Fruit fly (Drosophila melanogaster): ENCODE data around the gene CG7550.
A peak's percentile ranks its signal among the peaks of the same experiment; 100 is the strongest.

CG7550 gene

dm6 chr3L:8116809-8117208, 7.5 kb downstream of the CG7550 start:
- TF ChIP-seq dsf (GFP tag; optimal IDR thresholded peaks at IDR 0.05; ENCODE audit: borderline replicate concordance), result no peak
- TF ChIP-seq woc (GFP tag; optimal IDR thresholded peaks at IDR 0.05), result no peak
- no peak for TF ChIP-seq N (GFP tag; optimal IDR thresholded peaks at IDR 0.05)
- no peak for TF ChIP-seq Sp1 (GFP tag; optimal IDR thresholded peaks at IDR 0.05)

dm6 chr3L:8115864-8116528, 8.3 kb downstream of the CG7550 start, which contains the start of the genes Arp3 and msk:
Arp3 (minus strand) TSS chr3L:8115902.
msk (plus strand) TSS chr3L:8116179.
- TF ChIP-seq Mio (GFP tag; optimal IDR thresholded peaks at IDR 0.05), result peak; percentile 2
- TF ChIP-seq h (GFP tag; optimal IDR thresholded peaks at IDR 0.05), result peak; percentile 87
- no peak for TF ChIP-seq CrebA (GFP tag; optimal IDR thresholded peaks at IDR 0.05; ENCODE audit: borderline replicate concordance)
- peak; percentile 84 for TF ChIP-seq Hnf4 (GFP tag; optimal IDR thresholded peaks at IDR 0.05)
- TF ChIP-seq Jra (GFP tag; optimal IDR thresholded peaks at IDR 0.05), result peak; percentile 87
- no peak for TF ChIP-seq woc (GFP tag; optimal IDR thresholded peaks at IDR 0.05)
- TF ChIP-seq N (GFP tag; optimal IDR thresholded peaks at IDR 0.05), result no peak
- TF ChIP-seq sv (GFP tag; optimal IDR thresholded peaks at IDR 0.05), result peak; percentile 88
- TF ChIP-seq Hr83 (GFP tag; optimal IDR thresholded peaks at IDR 0.05; ENCODE audit: poor library complexity, severe bottlenecking), result peak; percentile 75
- TF ChIP-seq sage (GFP tag; optimal IDR thresholded peaks at IDR 0.05), result no peak
- no peak for TF ChIP-seq dmrt93B (GFP tag; optimal IDR thresholded peaks at IDR 0.05)
- TF ChIP-seq HLH106 (tag; optimal IDR thresholded peaks at IDR 0.05), result peak; percentile 81
- no peak for TF ChIP-seq CG32264 (GFP tag; optimal IDR thresholded peaks at IDR 0.05)
- TF ChIP-seq rgr (GFP tag; optimal IDR thresholded peaks at IDR 0.05), result peak; percentile 84
- TF ChIP-seq usp (GFP tag; optimal IDR thresholded peaks at IDR 0.05), result no peak
- TF ChIP-seq dsf (GFP tag; optimal IDR thresholded peaks at IDR 0.05; ENCODE audit: borderline replicate concordance), result no peak
- TF ChIP-seq Hr78 (GFP tag; optimal IDR thresholded peaks at IDR 0.05), result no peak
- peak; percentile 50 for TF ChIP-seq GATAd (GFP tag; optimal IDR thresholded peaks at IDR 0.05)
- no peak for TF ChIP-seq Dif (GFP tag; optimal IDR thresholded peaks at IDR 0.05; ENCODE audit: partially characterized antibody)
- peak; percentile 76 for TF ChIP-seq OdsH (GFP tag; optimal IDR thresholded peaks at IDR 0.05)
- peak; percentile 82 for TF ChIP-seq psq (GFP tag; optimal IDR thresholded peaks at IDR 0.05)
- TF ChIP-seq br (GFP tag; optimal IDR thresholded peaks at IDR 0.05), result peak; percentile 82
- peak; percentile 72 for TF ChIP-seq Sp1 (GFP tag; optimal IDR thresholded peaks at IDR 0.05)
- TF ChIP-seq ey (GFP tag; optimal IDR thresholded peaks at IDR 0.05), result peak; percentile 81
- peak; percentile 79 for TF ChIP-seq CG9705 (GFP tag; optimal IDR thresholded peaks at IDR 0.05)
- no peak for TF ChIP-seq Rel (GFP tag; optimal IDR thresholded peaks at IDR 0.05)
- TF ChIP-seq Rel (tag; optimal IDR thresholded peaks at IDR 0.05), result peak; percentile 64
- TF ChIP-seq fru (GFP tag; optimal IDR thresholded peaks at IDR 0.05), result no peak
- peak in 1 of 2 experiments; percentile 88 for TF ChIP-seq foxo (GFP tag; optimal IDR thresholded peaks at IDR 0.05)
- peak; percentile 38 for TF ChIP-seq Myc (optimal IDR thresholded peaks at IDR 0.05)

dm6 chr3L:8110171-8110570, 14.2 kb downstream of the CG7550 start, which contains the start of gene Nulp1:
Nulp1 (plus strand) TSS chr3L:8110368.
- TF ChIP-seq Vsx2 (GFP tag; optimal IDR thresholded peaks at IDR 0.05; ENCODE audit: partially characterized antibody) (no peak), rgr (GFP tag; optimal IDR thresholded peaks at IDR 0.05) (peak; percentile 63), dsf (GFP tag; optimal IDR thresholded peaks at IDR 0.05; ENCODE audit: borderline replicate concordance) (no peak), psq (GFP tag; optimal IDR thresholded peaks at IDR 0.05) (peak; percentile 71), foxo (GFP tag; optimal IDR thresholded peaks at IDR 0.05) (peak in 1 of 2 experiments; percentile 54), CG32264 (GFP tag; optimal IDR thresholded peaks at IDR 0.05) (no peak), Hr83 (GFP tag; optimal IDR thresholded peaks at IDR 0.05; ENCODE audit: poor library complexity, severe bottlenecking) (peak; percentile 82), ey (GFP tag; optimal IDR thresholded peaks at IDR 0.05) (peak; percentile 10), jim (GFP tag; optimal IDR thresholded peaks at IDR 0.05) (peak; percentile 51), Dif (GFP tag; optimal IDR thresholded peaks at IDR 0.05; ENCODE audit: partially characterized antibody) (peak; percentile 31), Mio (GFP tag; optimal IDR thresholded peaks at IDR 0.05) (no peak), Jra (GFP tag; optimal IDR thresholded peaks at IDR 0.05) (no peak), CG9705 (GFP tag; optimal IDR thresholded peaks at IDR 0.05) (no peak), Myc (optimal IDR thresholded peaks at IDR 0.05) (peak; percentile 7), Rel (GFP tag; optimal IDR thresholded peaks at IDR 0.05) (no peak), Rel (tag; optimal IDR thresholded peaks at IDR 0.05) (peak; percentile 46)

dm6 chr3L:8108886-8109285, 15.4 kb downstream of the CG7550 start, which contains the start of gene fan:
fan (plus strand) TSS chr3L:8109132.
- TF ChIP-seq lola (GFP tag; optimal IDR thresholded peaks at IDR 0.05) (no peak), dsf (GFP tag; optimal IDR thresholded peaks at IDR 0.05; ENCODE audit: borderline replicate concordance) (no peak), tai (GFP tag; optimal IDR thresholded peaks at IDR 0.05) (no peak)

Data from whole organism, wandering third instar larva.